Worm (Caenorhabditis elegans) whole organism, young adult: ENCODE results near the gene vglu-3.

Experiments used
- D2030.7 ChIP-seq: fragments of 200-800 bp; sonication (Bioruptor generic); IDR thresholded peaks from 2 replicates; pipeline ENCODE4 v1.3.6; 2022; ENCODE audit warnings: missing genetic modification reagents, missing genetic modification characterization, missing compliant biosample characterization
- F49E8.2 ChIP-seq: sonication (generic microtip); optimal IDR thresholded peaks from 3 replicates; lab custom pipeline; 2017; ENCODE audit warnings: missing genetic modification characterization, mild to moderate bottlenecking, missing compliant biosample characterization, antibody characterized with exemption, moderate library complexity; ENCODE audit not compliant: insufficient read depth
- K12H6.12 ChIP-seq: fragments of 200-800 bp; sonication (Bioruptor generic); optimal IDR thresholded peaks from 2 replicates; lab custom pipeline; 2018; ENCODE audit warnings: mild to moderate bottlenecking, missing genetic modification characterization, missing compliant biosample characterization
- ama-1 ChIP-seq, 3 experiments: fragments of 150-350 bp in 1 of 3; sonication (generic microtip) in 2 of 3; optimal IDR thresholded peaks; 2 replicates each; lab custom pipeline; 2014 to 2018; ENCODE audit warnings: missing biosample characterization in 2 of 3, missing genetic modification characterization in 2 of 3, missing genetic modification reagents in 2 of 3
- bed-1 ChIP-seq: fragments of 200-800 bp; sonication (Bioruptor generic); IDR thresholded peaks from 2 replicates; pipeline ENCODE4 v1.3.6; 2022; ENCODE audit warnings: missing genetic modification reagents, missing genetic modification characterization, missing compliant biosample characterization
- cebp-1 ChIP-seq, 2 experiments: fragments of 200-800 bp in 1 of 2; sonication (Bioruptor generic) in 1 of 2; sonication (generic microtip) in 1 of 2; IDR thresholded peaks in 1 of 2; optimal IDR thresholded peaks in 1 of 2; 2 replicates each; pipeline versions ENCODE4 v1.3.6 to Lab custom; 2017 to 2022; ENCODE audit warnings: missing compliant biosample characterization in 2 of 2, missing genetic modification characterization in 2 of 2, mild to moderate bottlenecking in 1 of 2, missing genetic modification reagents in 1 of 2, moderate library complexity in 1 of 2
- die-1 ChIP-seq: sonication (generic microtip); optimal IDR thresholded peaks from 2 replicates; lab custom pipeline; 2016; ENCODE audit warnings: missing genotype, mild to moderate bottlenecking, missing genetic modification characterization, missing compliant biosample characterization
- ets-4 ChIP-seq: fragments of 200-800 bp; sonication (Bioruptor generic); optimal IDR thresholded peaks from 2 replicates; lab custom pipeline; 2018; ENCODE audit warnings: mild to moderate bottlenecking, missing genetic modification characterization, missing compliant biosample characterization
- lsl-1 ChIP-seq: fragments of 200-800 bp; sonication (Bioruptor generic); optimal IDR thresholded peaks from 2 replicates; lab custom pipeline; 2018; ENCODE audit warnings: mild to moderate bottlenecking, missing genetic modification characterization, moderate library complexity, missing compliant biosample characterization
- madf-3 ChIP-seq: fragments of 200-800 bp; sonication (Bioruptor generic); IDR thresholded peaks from 2 replicates; pipeline ENCODE4 v1.3.6; 2022; ENCODE audit warnings: missing genetic modification reagents, missing genetic modification characterization, missing compliant biosample characterization
- madf-8 ChIP-seq: fragments of 200-800 bp; sonication (Bioruptor generic); conservative IDR thresholded peaks from 2 replicates; pipeline ENCODE4 v1.3.6; 2022; ENCODE audit warnings: missing genetic modification reagents, missing genetic modification characterization, missing compliant biosample characterization
- sea-2 ChIP-seq: fragments of 200-800 bp; sonication (Bioruptor generic); IDR thresholded peaks from 2 replicates; pipeline ENCODE4 v1.3.6; 2022; ENCODE audit warnings: missing genetic modification characterization, missing compliant biosample characterization
- snpc-1.3 ChIP-seq: sonication (generic microtip); optimal IDR thresholded peaks from 2 replicates; lab custom pipeline; 2017; ENCODE audit warnings: missing genetic modification characterization, mild to moderate bottlenecking, missing compliant biosample characterization, antibody characterized with exemption, moderate library complexity, missing genotype, missing genetic modification reagents; ENCODE audit not compliant: insufficient read depth

DNA sequence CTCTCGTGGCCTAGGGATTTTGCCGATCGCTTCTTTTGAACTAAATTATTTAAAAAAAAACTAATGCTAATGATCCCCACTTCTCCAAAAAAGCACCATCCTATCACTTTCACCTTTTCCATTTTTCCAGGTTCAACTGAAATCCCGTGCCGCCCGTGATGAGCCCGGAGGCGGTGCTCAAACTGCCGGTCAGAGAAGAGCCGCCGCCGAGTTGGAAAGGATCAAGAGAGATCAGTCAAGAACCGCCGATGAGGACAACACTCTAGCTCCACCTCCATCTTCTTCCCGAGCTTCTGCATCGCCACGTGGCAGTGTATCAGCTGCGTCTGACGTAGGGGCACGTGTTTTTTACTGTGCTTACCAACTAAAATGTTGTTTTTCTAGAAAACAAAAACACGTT lies 46.8 kb upstream of the vglu-3 start:
- no peak for TF ChIP-seq D2030.7 (GFP tag; lab: Robert Waterston, UW)
- TF ChIP-seq madf-8 (GFP tag; lab: Robert Waterston, UW), result no peak
- TF ChIP-seq F49E8.2, result no peak
- no peak for TF ChIP-seq bed-1
- no peak for TF ChIP-seq madf-3 (GFP tag; lab: Robert Waterston, UW)
- no peak for TF ChIP-seq K12H6.12 (tag; lab: Kevin White, UChicago)
- TF ChIP-seq ets-4 (GFP tag; lab: Kevin White, UChicago), result no peak
- no peak for TF ChIP-seq snpc-1.3 (tag; lab: Kevin White, UChicago)
- no peak for TF ChIP-seq lsl-1 (GFP tag; lab: Kevin White, UChicago)
- TF ChIP-seq die-1, result no peak
- no peak for TF ChIP-seq cebp-1 (GFP tag; IDR thresholded peaks at IDR 0.05; lab: Robert Waterston, UW)
- TF ChIP-seq cebp-1 (tag; optimal IDR thresholded peaks at IDR 0.05; lab: Kevin White, UChicago), result no peak
- TF ChIP-seq ama-1 (optimal IDR thresholded peaks at IDR 0.05; lab: Kevin White, UChicago), result no peak
- TF ChIP-seq ama-1 (GFP tag; optimal IDR thresholded peaks at IDR 0.05; lab: Kevin White, UChicago), result no peak
- no peak for TF ChIP-seq sea-2 (GFP tag; lab: Robert Waterston, UW)
